Worm (Caenorhabditis elegans) whole organism, L2 larva: ENCODE measurements around the gene nhr-126.

Experiments
- ceh-82 ChIP-seq: fragments of 150-350 bp; optimal IDR thresholded peaks from 2 replicates; lab custom pipeline; 2014; ENCODE audit warnings: missing biosample characterization, missing genetic modification characterization
- elt-3 ChIP-seq: sonication (generic microtip); optimal IDR thresholded peaks from 2 replicates; lab custom pipeline; 2017; ENCODE audit warnings: missing biosample characterization, missing genetic modification characterization
- lin-11 ChIP-seq: fragments of 150-350 bp; sonication (generic microtip); optimal IDR thresholded peaks from 2 replicates; lab custom pipeline; 2014; ENCODE audit warnings: missing biosample characterization, missing genetic modification characterization, inconsistent platforms, mixed read lengths
- lin-39 ChIP-seq: fragments of 150-350 bp; optimal IDR thresholded peaks from 2 replicates; lab custom pipeline; 2014; ENCODE audit warnings: missing biosample characterization, missing genetic modification reagents, missing genetic modification characterization
- nhr-10 ChIP-seq: sonication (generic microtip); optimal IDR thresholded peaks from 2 replicates; lab custom pipeline; 2017; ENCODE audit warnings: missing biosample characterization, missing genetic modification characterization
- nhr-11 ChIP-seq: fragments of 150-350 bp; optimal IDR thresholded peaks from 2 replicates; lab custom pipeline; 2014; ENCODE audit warnings: missing biosample characterization, missing genetic modification characterization
- nhr-12 ChIP-seq: fragments of 150-350 bp; optimal IDR thresholded peaks from 2 replicates; lab custom pipeline; 2014; ENCODE audit warnings: missing biosample characterization, missing genetic modification characterization
- snpc-4 ChIP-seq: fragments of 150-350 bp; optimal IDR thresholded peaks from 2 replicates; lab custom pipeline; 2014; ENCODE audit warnings: missing biosample characterization, missing genetic modification characterization
- ztf-11 ChIP-seq: sonication (generic microtip); optimal IDR thresholded peaks from 2 replicates; lab custom pipeline; 2017; ENCODE audit warnings: missing biosample characterization, missing genetic modification characterization

- TF ChIP-seq nhr-12 (tag; lab: Kevin White, UChicago) (no peak), nhr-11 (tag; lab: Kevin White, UChicago) (no peak), ceh-82 (tag; lab: Kevin White, UChicago) (no peak), ztf-11 (no peak), lin-39 (tag; lab: Kevin White, UChicago) (no peak), lin-11 (tag; lab: Kevin White, UChicago) (no peak), elt-3 (tag; lab: Kevin White, UChicago) (no peak), snpc-4 (tag; lab: Kevin White, UChicago) (no peak), nhr-10 (no peak)
Measured at ce11 chrV:2200402-2200801, 28.5 kb upstream of the nhr-126 start.
